Fruit fly (Drosophila melanogaster): ENCODE measurements around the gene CG9147.

The CG9147 gene

dm6 chr2L:6047528-6048160 is 18.2 kb upstream of the CG9147 start, which contains the start of gene IPIP (continued):
- TF ChIP-seq nom (GFP tag; optimal IDR thresholded peaks at IDR 0.05): peak; percentile 59
- TF ChIP-seq sug (tag; optimal IDR thresholded peaks at IDR 0.05): peak; percentile 53
- no peak for TF ChIP-seq Hr3 (GFP tag; optimal IDR thresholded peaks at IDR 0.05)
- TF ChIP-seq Lpt (GFP tag; optimal IDR thresholded peaks at IDR 0.05): no peak
- TF ChIP-seq zfh2 (GFP tag; optimal IDR thresholded peaks at IDR 0.05): peak; percentile 9
- TF ChIP-seq scrt (GFP tag; optimal IDR thresholded peaks at IDR 0.05): no peak
- TF ChIP-seq vnd (GFP tag; IDR thresholded peaks at IDR 0.05; ENCODE audit: partially characterized antibody): peak; percentile 73
- TF ChIP-seq dmrt99B (tag; optimal IDR thresholded peaks at IDR 0.05): no peak
- peak; percentile 49; the same call in 1 of the 2 replicates for TF ChIP-seq lmd (GFP tag; IDR thresholded peaks at IDR 0.05)
- no peak for TF ChIP-seq tin (GFP tag; optimal IDR thresholded peaks at IDR 0.05)
- TF ChIP-seq CG30403 (GFP tag; optimal IDR thresholded peaks at IDR 0.05): peak; percentile 26
- peak; percentile 52 for TF ChIP-seq mam (GFP tag; optimal IDR thresholded peaks at IDR 0.05)
- no peak for TF ChIP-seq pfk (GFP tag; optimal IDR thresholded peaks at IDR 0.05)
- TF ChIP-seq CrebB (tag; optimal IDR thresholded peaks at IDR 0.05): no peak
- TF ChIP-seq CG16813 (GFP tag; IDR thresholded peaks at IDR 0.05; ENCODE audit: partially characterized antibody): peak; percentile 87
- no peak for TF ChIP-seq CG7556 (GFP tag; optimal IDR thresholded peaks at IDR 0.05)
- TF ChIP-seq unc-4 (GFP tag; IDR thresholded peaks at IDR 0.05; ENCODE audit: partially characterized antibody): peak; percentile 81
- no peak for TF ChIP-seq wdn (GFP tag; IDR thresholded peaks at IDR 0.05)
- peak; percentile 1 for TF ChIP-seq Dad (GFP tag; optimal IDR thresholded peaks at IDR 0.05)
- peak; percentile 26; the same call in 1 of the 2 replicates for TF ChIP-seq CG14441 (GFP tag; IDR thresholded peaks at IDR 0.05)
- TF ChIP-seq ara (GFP tag; IDR thresholded peaks at IDR 0.05): peak; percentile 32; the same call in 1 of the 2 replicates
- TF ChIP-seq CG10209 (GFP tag; optimal IDR thresholded peaks at IDR 0.05): peak; percentile 48
- no peak for TF ChIP-seq danr (GFP tag; IDR thresholded peaks at IDR 0.05)
- peak; percentile 74 for TF ChIP-seq HLH4C (GFP tag; IDR thresholded peaks at IDR 0.05; ENCODE audit: partially characterized antibody)
- no peak for TF ChIP-seq prd (optimal IDR thresholded peaks at IDR 0.05)
- TF ChIP-seq prd (GFP tag; IDR thresholded peaks at IDR 0.05): peak; percentile 44; the same call in 1 of the 3 replicates
- peak; percentile 29; the same call in 1 of the 3 replicates for TF ChIP-seq tgo (GFP tag; IDR thresholded peaks at IDR 0.05)
- TF ChIP-seq CG10543 (GFP tag; optimal IDR thresholded peaks at IDR 0.05): peak; percentile 51
- peak; percentile 12 for TF ChIP-seq ewg (GFP tag; optimal IDR thresholded peaks at IDR 0.05)
- no peak for TF ChIP-seq bowl (GFP tag; IDR thresholded peaks at IDR 0.05)
- TF ChIP-seq schlank (tag; optimal IDR thresholded peaks at IDR 0.05): no peak
- TF ChIP-seq Mrtf (GFP tag; IDR thresholded peaks at IDR 0.05): peak; percentile 22; the same call in 1 of the 3 replicates
- peak; percentile 64 for TF ChIP-seq CG15514 (GFP tag; optimal IDR thresholded peaks at IDR 0.05)
- TF ChIP-seq CG11456 (GFP tag; IDR thresholded peaks at IDR 0.05): peak; percentile 75
- TF ChIP-seq bsh (GFP tag; optimal IDR thresholded peaks at IDR 0.05): peak in 1 of 2 experiments; percentile 3
- no peak for TF ChIP-seq CG8388 (GFP tag; optimal IDR thresholded peaks at IDR 0.05)
- TF ChIP-seq CG14667 (GFP tag; IDR thresholded peaks at IDR 0.05): peak; percentile 18; the same call in 1 of the 2 replicates
- TF ChIP-seq CG33557 (GFP tag; optimal IDR thresholded peaks at IDR 0.05): no peak
- TF ChIP-seq ase (GFP tag; IDR thresholded peaks at IDR 0.05): peak; percentile 34; the same call in 1 of the 3 replicates
- peak; percentile 4 for TF ChIP-seq Max (GFP tag; optimal IDR thresholded peaks at IDR 0.05)
- TF ChIP-seq CG32532 (GFP tag; IDR thresholded peaks at IDR 0.05): peak; percentile 67
- 0 out of 2 replicates have a peak, but pooled peaks have one; percentile 31 for TF ChIP-seq sim (GFP tag; IDR thresholded peaks at IDR 0.05)
- peak in 1 of 2 experiments; percentile 73 for TF ChIP-seq crp (GFP tag; optimal IDR thresholded peaks at IDR 0.05)
- peak; percentile 54; the same call in 2 of the 3 replicates for TF ChIP-seq zfh1 (GFP tag; IDR thresholded peaks at IDR 0.05)
- TF ChIP-seq Bgb (GFP tag; IDR thresholded peaks at IDR 0.05; ENCODE audit: partially characterized antibody): peak; percentile 91
- TF ChIP-seq seq (GFP tag; IDR thresholded peaks at IDR 0.05): no peak
- TF ChIP-seq dan (GFP tag; IDR thresholded peaks at IDR 0.05): no peak
- TF ChIP-seq CG4282 (GFP tag; optimal IDR thresholded peaks at IDR 0.05): no peak
- TF ChIP-seq E2f1 (GFP tag; IDR thresholded peaks at IDR 0.05): 0 out of 2 replicates have a peak, but pooled peaks have one; percentile 7

Measured in whole organism, embryonic.